Worm (Caenorhabditis elegans) whole organism, L1 larva: ENCODE data around the gene ZC190.4.

Source experiments
- aha-1 ChIP-seq: fragments of 150-350 bp; optimal IDR thresholded peaks from 2 replicates; lab custom pipeline; 2014; ENCODE audit warnings: missing biosample characterization, missing genetic modification characterization
- nhr-11 ChIP-seq: fragments of 150-350 bp; optimal IDR thresholded peaks from 2 replicates; lab custom pipeline; 2014; ENCODE audit warnings: missing biosample characterization, missing genetic modification characterization

- TF ChIP-seq aha-1 (tag; lab: Kevin White, UChicago), result no peak
- no peak for TF ChIP-seq nhr-11
These were observed 29.0 kb upstream of the ZC190.4 start, which contains the start of gene grl-12 for ce11 chrV:8636907-8637306.
